Worm (Caenorhabditis elegans) whole organism, young adult: ENCODE results near the gene ech-6.
A peak's percentile ranks its signal among the peaks of the same experiment; 100 is the strongest.

ENCODE experiments used
- B0019.2 ChIP-seq: fragments of 200-800 bp; sonication (Bioruptor generic); conservative IDR thresholded peaks from 2 replicates; pipeline ENCODE4 v1.3.6; 2022; ENCODE audit warnings: missing genetic modification reagents, missing genetic modification characterization, missing compliant biosample characterization
- C06A6.2 ChIP-seq: fragments of 200-800 bp; sonication (Bioruptor generic); conservative IDR thresholded peaks from 2 replicates; pipeline ENCODE4 v1.3.6; 2022; ENCODE audit warnings: missing genetic modification characterization, missing compliant biosample characterization
- C17E4.6 ChIP-seq: fragments of 200-800 bp; sonication (Bioruptor generic); IDR thresholded peaks from 2 replicates; pipeline ENCODE4 v1.3.6; 2022; ENCODE audit warnings: missing genetic modification reagents, missing genetic modification characterization, missing compliant biosample characterization
- F22D6.2 ChIP-seq: sonication (generic microtip); optimal IDR thresholded peaks from 2 replicates; lab custom pipeline; 2016; ENCODE audit warnings: mild to moderate bottlenecking, missing genetic modification characterization, missing compliant biosample characterization
- F33H1.4 ChIP-seq: fragments of 200-800 bp; sonication (Bioruptor generic); IDR thresholded peaks from 2 replicates; pipeline ENCODE4 v1.3.6; 2022; ENCODE audit warnings: missing genetic modification reagents, missing genetic modification characterization, missing compliant biosample characterization
- F39B2.1 ChIP-seq: fragments of 200-800 bp; sonication (Bioruptor generic); IDR thresholded peaks from 2 replicates; pipeline ENCODE4 v1.3.6; 2022; ENCODE audit warnings: missing genetic modification reagents, missing genetic modification characterization, missing compliant biosample characterization
- F49E8.2 ChIP-seq: sonication (generic microtip); optimal IDR thresholded peaks from 3 replicates; lab custom pipeline; 2017; ENCODE audit warnings: missing genetic modification characterization, mild to moderate bottlenecking, missing compliant biosample characterization, antibody characterized with exemption, moderate library complexity; ENCODE audit not compliant: insufficient read depth
- F52B5.7 ChIP-seq: sonication (generic microtip); optimal IDR thresholded peaks from 2 replicates; lab custom pipeline; 2016; ENCODE audit warnings: mild to moderate bottlenecking, missing genetic modification characterization, missing compliant biosample characterization
- F55B11.4 ChIP-seq: sonication (generic microtip); optimal IDR thresholded peaks from 2 replicates; lab custom pipeline; 2016; ENCODE audit warnings: missing compliant biosample characterization, missing genetic modification characterization, borderline replicate concordance; ENCODE audit not compliant: insufficient read depth
- F57A8.1 ChIP-seq: fragments of 200-800 bp; sonication (Bioruptor generic); optimal IDR thresholded peaks from 2 replicates; lab custom pipeline; 2018; ENCODE audit warnings: mild to moderate bottlenecking, missing genetic modification characterization, moderate library complexity, missing compliant biosample characterization
- K11D2.4 ChIP-seq: fragments of 200-800 bp; sonication (Bioruptor generic); IDR thresholded peaks from 2 replicates; pipeline ENCODE4 v1.3.6; 2022; ENCODE audit warnings: missing genetic modification reagents, missing genetic modification characterization, missing compliant biosample characterization
- T07F8.4 ChIP-seq: sonication (generic microtip); optimal IDR thresholded peaks from 2 replicates; lab custom pipeline; 2016; ENCODE audit warnings: mild to moderate bottlenecking, missing genetic modification characterization, moderate library complexity, missing compliant biosample characterization
- Y67H2A.10 ChIP-seq: fragments of 200-800 bp; sonication (Bioruptor generic); conservative IDR thresholded peaks from 2 replicates; pipeline ENCODE4 v1.3.6; 2022; ENCODE audit warnings: missing genetic modification reagents, missing genetic modification characterization, missing compliant biosample characterization
- Y95B8A.8 ChIP-seq: fragments of 200-800 bp; sonication (Bioruptor generic); IDR thresholded peaks from 2 replicates; pipeline ENCODE4 v1.3.6; 2022; ENCODE audit warnings: missing genetic modification reagents, missing genetic modification characterization, missing compliant biosample characterization
- attf-5 ChIP-seq: fragments of 200-800 bp; sonication (Bioruptor generic); optimal IDR thresholded peaks from 2 replicates; lab custom pipeline; 2018; ENCODE audit warnings: mild to moderate bottlenecking, missing genetic modification characterization, missing compliant biosample characterization
- bed-1 ChIP-seq: fragments of 200-800 bp; sonication (Bioruptor generic); IDR thresholded peaks from 2 replicates; pipeline ENCODE4 v1.3.6; 2022; ENCODE audit warnings: missing genetic modification reagents, missing genetic modification characterization, missing compliant biosample characterization
- bed-2 ChIP-seq: fragments of 200-800 bp; sonication (Bioruptor generic); IDR thresholded peaks from 2 replicates; pipeline ENCODE4 v1.3.6; 2022; ENCODE audit warnings: missing genetic modification reagents, missing genetic modification characterization, missing compliant biosample characterization
- cebp-1 ChIP-seq, 2 experiments: fragments of 200-800 bp in 1 of 2; sonication (Bioruptor generic) in 1 of 2; sonication (generic microtip) in 1 of 2; IDR thresholded peaks in 1 of 2; optimal IDR thresholded peaks in 1 of 2; 2 replicates each; pipeline versions ENCODE4 v1.3.6 to Lab custom; 2017 to 2022; ENCODE audit warnings: missing compliant biosample characterization in 2 of 2, missing genetic modification characterization in 2 of 2, mild to moderate bottlenecking in 1 of 2, missing genetic modification reagents in 1 of 2, moderate library complexity in 1 of 2
- cebp-2 ChIP-seq: fragments of 200-800 bp; sonication (Bioruptor generic); IDR thresholded peaks from 2 replicates; pipeline ENCODE4 v1.3.6; 2022; ENCODE audit warnings: missing genetic modification characterization, missing compliant biosample characterization
- ceh-27 ChIP-seq: fragments of 200-800 bp; sonication (Bioruptor generic); optimal IDR thresholded peaks from 2 replicates; lab custom pipeline; 2018; ENCODE audit warnings: mild to moderate bottlenecking, missing genetic modification characterization, moderate library complexity, missing compliant biosample characterization
- ceh-91 ChIP-seq: fragments of 200-800 bp; sonication (Bioruptor generic); IDR thresholded peaks from 2 replicates; pipeline ENCODE4 v1.3.6; 2022; ENCODE audit warnings: missing genetic modification reagents, missing genetic modification characterization, missing compliant biosample characterization
- die-1 ChIP-seq: sonication (generic microtip); optimal IDR thresholded peaks from 2 replicates; lab custom pipeline; 2016; ENCODE audit warnings: missing genotype, mild to moderate bottlenecking, missing genetic modification characterization, missing compliant biosample characterization
- dpl-1 ChIP-seq: fragments of 150-350 bp; optimal IDR thresholded peaks from 2 replicates; lab custom pipeline; 2014; ENCODE audit warnings: missing biosample characterization, missing genetic modification reagents, missing genetic modification characterization
- efl-1 ChIP-seq: fragments of 150-350 bp; optimal IDR thresholded peaks from 2 replicates; lab custom pipeline; 2014; ENCODE audit warnings: missing biosample characterization, missing genetic modification reagents, missing genetic modification characterization
- egl-18 ChIP-seq: fragments of 200-800 bp; sonication (Bioruptor generic); IDR thresholded peaks from 2 replicates; pipeline ENCODE4 v1.3.6; 2022; ENCODE audit warnings: missing genetic modification reagents, missing genetic modification characterization, missing compliant biosample characterization
- egrh-3 ChIP-seq: fragments of 200-800 bp; sonication (Bioruptor generic); IDR thresholded peaks from 2 replicates; pipeline ENCODE4 v1.3.6; 2022; ENCODE audit warnings: missing genetic modification reagents, missing genetic modification characterization, missing compliant biosample characterization
- fkh-3 ChIP-seq: sonication (generic microtip); optimal IDR thresholded peaks from 2 replicates; lab custom pipeline; 2016; ENCODE audit warnings: mild to moderate bottlenecking, missing genetic modification characterization, missing compliant biosample characterization
- gei-17 ChIP-seq: fragments of 200-800 bp; sonication (Bioruptor generic); optimal IDR thresholded peaks from 2 replicates; lab custom pipeline; 2018; ENCODE audit warnings: mild to moderate bottlenecking, missing genetic modification characterization, missing compliant biosample characterization
- hmg-1.2 ChIP-seq: fragments of 200-800 bp; sonication (Bioruptor generic); IDR thresholded peaks from 2 replicates; pipeline ENCODE4 v1.3.6; 2022; ENCODE audit warnings: missing genetic modification reagents, missing genetic modification characterization, missing compliant biosample characterization
- hsf-1 ChIP-seq: fragments of 200-800 bp; sonication (Bioruptor generic); IDR thresholded peaks from 2 replicates; pipeline ENCODE4 v1.3.6; 2022; ENCODE audit warnings: missing genetic modification reagents, missing genetic modification characterization, missing compliant biosample characterization
- lag-1 ChIP-seq: fragments of 200-800 bp; sonication (Bioruptor generic); IDR thresholded peaks from 2 replicates; pipeline ENCODE4 v1.3.6; 2022; ENCODE audit warnings: missing genetic modification reagents, missing genetic modification characterization, missing compliant biosample characterization
- lin-26 ChIP-seq: fragments of 200-800 bp; sonication (Bioruptor generic); IDR thresholded peaks from 2 replicates; pipeline ENCODE4 v1.3.6; 2022; ENCODE audit warnings: missing genetic modification reagents, missing genetic modification characterization, missing compliant biosample characterization
- lin-40 ChIP-seq: sonication (generic microtip); optimal IDR thresholded peaks from 2 replicates; lab custom pipeline; 2016; ENCODE audit warnings: missing genetic modification characterization, mild to moderate bottlenecking, missing compliant biosample characterization, missing genotype, missing genetic modification reagents
- lsl-1 ChIP-seq: fragments of 200-800 bp; sonication (Bioruptor generic); optimal IDR thresholded peaks from 2 replicates; lab custom pipeline; 2018; ENCODE audit warnings: mild to moderate bottlenecking, missing genetic modification characterization, moderate library complexity, missing compliant biosample characterization
- mxl-1 ChIP-seq: sonication (generic microtip); optimal IDR thresholded peaks from 2 replicates; lab custom pipeline; 2016; ENCODE audit warnings: missing genetic modification characterization, missing compliant biosample characterization
- nfyb-1 ChIP-seq: fragments of 200-800 bp; sonication (Bioruptor generic); IDR thresholded peaks from 2 replicates; pipeline ENCODE4 v1.3.6; 2022; ENCODE audit warnings: missing genetic modification reagents, missing genetic modification characterization, missing compliant biosample characterization
- nhr-120 ChIP-seq: fragments of 200-800 bp; sonication (Bioruptor generic); IDR thresholded peaks from 2 replicates; pipeline ENCODE4 v1.3.6; 2022; ENCODE audit warnings: missing genetic modification characterization, missing compliant biosample characterization
- nhr-179 ChIP-seq: sonication (generic microtip); optimal IDR thresholded peaks from 2 replicates; lab custom pipeline; 2016; ENCODE audit warnings: mild to moderate bottlenecking, missing genetic modification characterization, missing compliant biosample characterization
- nhr-27 ChIP-seq: fragments of 200-800 bp; sonication (Bioruptor generic); optimal IDR thresholded peaks from 2 replicates; lab custom pipeline; 2018; ENCODE audit warnings: mild to moderate bottlenecking, missing genetic modification characterization, moderate library complexity, missing compliant biosample characterization
- nhr-80 ChIP-seq: sonication (generic microtip); optimal IDR thresholded peaks from 2 replicates; lab custom pipeline; 2016; ENCODE audit warnings: missing genetic modification characterization, missing compliant biosample characterization
- repo-1 ChIP-seq: sonication (generic microtip); optimal IDR thresholded peaks from 2 replicates; lab custom pipeline; 2017; ENCODE audit warnings: mild to moderate bottlenecking, missing genetic modification characterization, missing compliant biosample characterization
- rpc-1 ChIP-seq, 2 experiments: fragments of 150-350 bp in 1 of 2; sonication (generic microtip) in 1 of 2; optimal IDR thresholded peaks; 2 replicates each; lab custom pipeline; 2014 to 2018; ENCODE audit warnings: missing biosample characterization in 1 of 2, missing genetic modification characterization in 1 of 2, missing genetic modification reagents in 1 of 2, missing genotype in 1 of 2
- snpc-1.3 ChIP-seq: sonication (generic microtip); optimal IDR thresholded peaks from 2 replicates; lab custom pipeline; 2017; ENCODE audit warnings: missing genetic modification characterization, mild to moderate bottlenecking, missing compliant biosample characterization, antibody characterized with exemption, moderate library complexity, missing genotype, missing genetic modification reagents; ENCODE audit not compliant: insufficient read depth
- tbp1 ChIP-seq: fragments of 200-800 bp; sonication (Bioruptor generic); optimal IDR thresholded peaks from 2 replicates; lab custom pipeline; 2018; ENCODE audit warnings: mild to moderate bottlenecking, missing genetic modification characterization, missing compliant biosample characterization
- unc-62 ChIP-seq: fragments of 150-350 bp; optimal IDR thresholded peaks from 2 replicates; lab custom pipeline; 2014; ENCODE audit warnings: missing biosample characterization, missing genetic modification reagents, missing genetic modification characterization
- xnd-1 ChIP-seq: sonication (generic microtip); optimal IDR thresholded peaks from 2 replicates; lab custom pipeline; 2016; ENCODE audit warnings: missing genotype, missing genetic modification reagents, missing genetic modification characterization, missing compliant biosample characterization
- zfh-2 ChIP-seq: fragments of 200-800 bp; sonication (Bioruptor generic); conservative IDR thresholded peaks from 2 replicates; pipeline ENCODE4 v1.3.6; 2022; ENCODE audit warnings: missing genetic modification reagents, missing genetic modification characterization, missing compliant biosample characterization
- ztf-26 ChIP-seq: sonication (generic microtip); optimal IDR thresholded peaks from 2 replicates; lab custom pipeline; 2017; ENCODE audit warnings: missing genetic modification characterization, missing compliant biosample characterization
- ztf-6 ChIP-seq: fragments of 200-800 bp; sonication (Bioruptor generic); IDR thresholded peaks from 2 replicates; pipeline ENCODE4 v1.3.6; 2022; ENCODE audit warnings: missing genetic modification reagents, missing genetic modification characterization, missing compliant biosample characterization

ech-6 gene

ce11 chrIII:9758848-9759247, 6.2 kb upstream of the ech-6 start, which contains the start of gene rmd-1 (continued):
- TF ChIP-seq F55B11.4 (tag; lab: Kevin White, UChicago): no peak
- no peak for TF ChIP-seq K11D2.4 (GFP tag; lab: Robert Waterston, UW)
- TF ChIP-seq egrh-3 (GFP tag; lab: Robert Waterston, UW): no peak
- no peak for TF ChIP-seq rpc-1 (optimal IDR thresholded peaks at IDR 0.05; lab: Kevin White, UChicago)
- no peak for TF ChIP-seq rpc-1 (tag; optimal IDR thresholded peaks at IDR 0.05; lab: Kevin White, UChicago)
- TF ChIP-seq F52B5.7 (tag; lab: Kevin White, UChicago): no peak
- TF ChIP-seq snpc-1.3 (tag; lab: Kevin White, UChicago): peak; percentile 29
- TF ChIP-seq F39B2.1 (GFP tag; lab: Robert Waterston, UW): no peak
- no peak for TF ChIP-seq attf-5 (GFP tag; lab: Kevin White, UChicago)
- peak; percentile 52; the same call in 1 of the 2 replicates for TF ChIP-seq ceh-91 (GFP tag; lab: Robert Waterston, UW)
- peak; percentile 54 for TF ChIP-seq lsl-1 (GFP tag; lab: Kevin White, UChicago)
- TF ChIP-seq nfyb-1 (GFP tag; lab: Robert Waterston, UW): no peak
- no peak for TF ChIP-seq unc-62 (GFP tag; lab: Kevin White, UChicago)
- peak; percentile 94 for TF ChIP-seq hsf-1 (GFP tag; lab: Robert Waterston, UW)
- no peak for TF ChIP-seq fkh-3 (tag; lab: Kevin White, UChicago)
- no peak for TF ChIP-seq ztf-6
- no peak for TF ChIP-seq ztf-26 (tag; lab: Kevin White, UChicago)
- TF ChIP-seq C17E4.6: 0 out of 2 replicates have a peak, but pooled peaks have one; percentile 42
- no peak for TF ChIP-seq mxl-1 (tag; lab: Kevin White, UChicago)
- 0 out of 2 replicates have a peak, but pooled peaks have one; percentile 40 for TF ChIP-seq Y95B8A.8 (GFP tag; lab: Robert Waterston, UW)
- TF ChIP-seq tbp1: peak; percentile 1
- no peak for TF ChIP-seq B0019.2
- no peak for TF ChIP-seq C06A6.2
- TF ChIP-seq F22D6.2 (tag; lab: Kevin White, UChicago): no peak
- TF ChIP-seq gei-17 (GFP tag; lab: Kevin White, UChicago): no peak
- TF ChIP-seq hmg-1.2 (GFP tag; lab: Robert Waterston, UW): peak; percentile 17; the same call in 1 of the 2 replicates
- TF ChIP-seq egl-18: no peak
- TF ChIP-seq zfh-2 (GFP tag; lab: Robert Waterston, UW): no peak
- peak; percentile 79 for TF ChIP-seq dpl-1 (GFP tag; lab: Kevin White, UChicago)
- no peak for TF ChIP-seq cebp-1 (GFP tag; IDR thresholded peaks at IDR 0.05; lab: Robert Waterston, UW)
- no peak for TF ChIP-seq cebp-1 (tag; optimal IDR thresholded peaks at IDR 0.05; lab: Kevin White, UChicago)
- no peak for TF ChIP-seq ceh-27
- TF ChIP-seq F49E8.2: no peak
- no peak for TF ChIP-seq nhr-80 (tag; lab: Kevin White, UChicago)
- TF ChIP-seq T07F8.4 (tag; lab: Kevin White, UChicago): no peak
- TF ChIP-seq repo-1: no peak
- no peak for TF ChIP-seq lag-1 (GFP tag; lab: Robert Waterston, UW)
- no peak for TF ChIP-seq nhr-120 (GFP tag; lab: Robert Waterston, UW)
- TF ChIP-seq bed-2 (GFP tag; lab: Robert Waterston, UW): no peak
- no peak for TF ChIP-seq Y67H2A.10 (GFP tag; lab: Robert Waterston, UW)
- TF ChIP-seq lin-40 (tag; lab: Kevin White, UChicago): no peak
- TF ChIP-seq F33H1.4 (GFP tag; lab: Robert Waterston, UW): peak; percentile 72
- TF ChIP-seq cebp-2: no peak
- TF ChIP-seq lin-26 (GFP tag; lab: Robert Waterston, UW): no peak
- TF ChIP-seq nhr-27 (tag; lab: Kevin White, UChicago): no peak
- TF ChIP-seq efl-1 (GFP tag; lab: Kevin White, UChicago): peak; percentile 94
- TF ChIP-seq nhr-179 (tag; lab: Kevin White, UChicago): no peak
- TF ChIP-seq bed-1 (GFP tag; lab: Robert Waterston, UW): no peak
- no peak for TF ChIP-seq F57A8.1
- TF ChIP-seq die-1 (tag; lab: Kevin White, UChicago): no peak
- TF ChIP-seq xnd-1 (tag; lab: Kevin White, UChicago): peak; percentile 82
